Worm (Caenorhabditis elegans) whole organism, L3 larva: ENCODE measurements around the gene kbp-4.

Experiments
- elt-3 ChIP-seq, 3 experiments: fragments of 150-350 bp in 1 of 3; sonication (generic microtip) in 2 of 3; optimal IDR thresholded peaks; 2 replicates in 2 of 3; 4 replicates in 1 of 3; lab custom pipeline; 2014 to 2017; ENCODE audit warnings: missing biosample characterization in 3 of 3, missing genetic modification characterization in 3 of 3
- nhr-11 ChIP-seq: fragments of 150-350 bp; optimal IDR thresholded peaks from 2 replicates; lab custom pipeline; 2014; ENCODE audit warnings: missing biosample characterization, missing genetic modification characterization
- nhr-25 ChIP-seq: sonication (generic microtip); optimal IDR thresholded peaks from 2 replicates; lab custom pipeline; 2017; ENCODE audit warnings: missing biosample characterization, missing genetic modification characterization
- nhr-28 ChIP-seq: fragments of 150-350 bp; optimal IDR thresholded peaks from 2 replicates; lab custom pipeline; 2014; ENCODE audit warnings: missing biosample characterization, missing genetic modification characterization
- nhr-77 ChIP-seq: fragments of 150-350 bp; optimal IDR thresholded peaks from 2 replicates; lab custom pipeline; 2014; ENCODE audit warnings: missing biosample characterization, missing genetic modification characterization
- tbx-2 ChIP-seq: sonication (generic microtip); optimal IDR thresholded peaks from 2 replicates; lab custom pipeline; 2016; ENCODE audit warnings: mild to moderate bottlenecking, missing genetic modification characterization, missing compliant biosample characterization
- ztf-11 ChIP-seq: fragments of 150-350 bp; optimal IDR thresholded peaks from 2 replicates; lab custom pipeline; 2014; ENCODE audit warnings: missing biosample characterization, missing genetic modification characterization

DNA sequence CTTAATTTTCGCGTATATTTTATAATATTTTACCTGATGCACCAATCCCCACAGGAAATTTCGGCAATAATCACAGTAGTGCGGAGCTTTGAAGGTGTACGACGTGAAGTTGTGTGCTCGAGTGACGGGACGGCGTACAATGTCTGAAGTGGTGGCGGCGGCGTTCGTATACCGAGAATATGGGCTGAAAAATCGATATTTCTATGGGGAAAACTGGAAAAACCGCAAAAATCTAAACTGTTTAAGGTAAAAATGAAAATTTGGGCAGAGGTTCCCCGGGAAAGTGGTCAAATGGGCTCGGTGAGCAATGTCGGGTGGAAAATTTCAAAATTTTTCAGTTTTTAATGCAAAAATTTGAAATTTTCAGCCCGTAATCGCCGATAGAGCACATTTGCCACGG is 45.8 kb upstream of the kbp-4 start:
- TF ChIP-seq tbx-2 (tag; lab: Kevin White, UChicago) (no peak), elt-3 (tag; optimal IDR thresholded peaks at IDR 0.05; lab: Kevin White, UChicago) (no peak), ztf-11 (tag; lab: Kevin White, UChicago) (no peak), nhr-25 (no peak), nhr-11 (tag; lab: Kevin White, UChicago) (no peak), nhr-28 (tag; lab: Kevin White, UChicago) (no peak), nhr-77 (tag; lab: Kevin White, UChicago) (no peak)
